Fruit fly (Drosophila melanogaster) S2 (cell line): Measurements from ENCODE around the gene CG10208.

ENCODE experiments used
- CG8478 ChIP-seq: fragments of >200 bp; optimal IDR thresholded peaks from 2 replicates; lab custom pipeline; 2018
- CTCF ChIP-seq, 2 experiments: fragments of >200 bp; optimal IDR thresholded peaks; 2 replicates each; lab custom pipeline; 2018

Gene CG10208

dm6 chr3R:23773610-23774364, at the start of gene CG10208:
Gene CG10208, minus strand, starts transcription at chr3R:23774127.
- TF ChIP-seq CTCF (optimal IDR thresholded peaks at IDR 0.05; lab: Kevin White, UChicago) (no peak), CG8478 (lab: Kevin White, UChicago) (no peak)

dm6 chr3R:23823678-23824077, 49.8 kb upstream of the CG10208 start:
- TF ChIP-seq CTCF (optimal IDR thresholded peaks at IDR 0.05; lab: Kevin White, UChicago) (no peak), CG8478 (lab: Kevin White, UChicago) (no peak)

DNA sequence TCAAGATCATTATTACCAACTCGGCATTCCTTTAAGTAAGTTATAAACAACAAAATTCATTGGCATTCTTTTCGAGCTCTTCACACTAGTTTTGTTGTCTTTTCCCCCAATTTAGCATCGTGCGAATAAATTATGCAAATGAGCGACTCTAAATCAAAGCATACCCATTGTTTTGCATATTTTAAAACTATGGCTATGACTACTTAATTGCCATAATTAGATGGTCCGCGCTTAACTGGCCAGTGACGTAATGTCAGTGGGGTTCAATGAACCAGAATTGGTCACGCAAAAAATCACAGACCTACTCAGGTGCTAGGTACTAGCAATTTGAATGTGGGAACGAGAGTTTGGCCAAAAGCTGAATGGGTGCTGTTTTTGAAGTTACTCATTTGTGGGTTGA, 49.0 kb upstream of the CG10208 start:
- no peak for TF ChIP-seq CG8478 (lab: Kevin White, UChicago)
- TF ChIP-seq CTCF (optimal IDR thresholded peaks at IDR 0.05; lab: Kevin White, UChicago), result no peak

DNA sequence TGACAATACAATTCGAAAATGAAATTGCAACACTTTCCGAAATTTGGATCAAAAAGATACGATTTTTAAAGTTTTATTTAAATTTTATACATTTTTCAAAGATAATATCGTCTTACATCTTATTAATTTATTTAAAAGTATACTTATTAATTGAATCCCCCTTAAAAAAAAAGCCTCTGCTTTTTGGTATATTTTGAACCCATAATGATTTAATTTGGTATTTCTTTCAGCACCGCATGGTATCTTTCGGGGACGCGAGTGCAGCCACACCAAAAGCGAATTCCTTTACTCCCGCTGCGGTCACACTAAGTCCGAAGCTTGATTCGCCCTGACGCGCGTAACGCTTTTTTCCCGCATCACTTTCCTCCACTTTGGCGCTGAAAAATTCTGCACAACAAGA, 46.4 kb upstream of the CG10208 start:
- TF ChIP-seq CTCF (optimal IDR thresholded peaks at IDR 0.05; lab: Kevin White, UChicago), result no peak
- no peak for TF ChIP-seq CG8478 (lab: Kevin White, UChicago)

dm6 chr3R:23818879-23819408, 45.0 kb upstream of the CG10208 start, which contains the start of the genes CG33111 and eIF4G2:
Gene CG33111, minus strand, starts transcription at chr3R:23819237.
Gene eIF4G2, minus strand, starts transcription at chr3R:23819237.
- TF ChIP-seq CTCF (optimal IDR thresholded peaks at IDR 0.05; lab: Kevin White, UChicago) (peak; percentile 73 to 75), CG8478 (lab: Kevin White, UChicago) (no peak)

- no peak for TF ChIP-seq CTCF (optimal IDR thresholded peaks at IDR 0.05; lab: Kevin White, UChicago)
- no peak for TF ChIP-seq CG8478 (lab: Kevin White, UChicago)
These were observed 43.8 kb upstream of the CG10208 start for dm6 chr3R:23817566-23818202.

DNA sequence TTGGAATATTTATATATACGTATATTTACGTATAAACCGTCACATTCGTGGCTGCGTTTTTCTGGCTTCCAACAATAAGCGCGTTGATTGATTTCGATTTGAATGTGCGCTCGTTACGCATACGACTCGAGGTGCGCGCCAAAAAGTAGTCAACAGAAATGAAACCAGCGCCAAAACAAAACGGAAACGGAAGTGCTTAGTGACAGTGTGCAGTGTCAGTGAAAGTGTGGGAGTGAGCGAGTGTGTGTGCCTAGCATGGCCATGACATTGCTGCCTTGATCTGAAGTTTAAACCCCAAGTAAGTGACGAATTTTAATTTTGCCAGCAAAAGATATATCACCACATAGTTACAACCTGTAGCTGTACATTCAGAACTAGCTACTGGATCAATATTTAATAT, 29.7 kb upstream of the CG10208 start, which contains the start of gene CG34355:
CG34355 (plus strand) TSS at position 192 of the 400 bp plus-strand sequence.
- TF ChIP-seq CG8478 (lab: Kevin White, UChicago) (no peak), CTCF (optimal IDR thresholded peaks at IDR 0.05; lab: Kevin White, UChicago) (no peak)

- no peak for TF ChIP-seq CTCF (optimal IDR thresholded peaks at IDR 0.05; lab: Kevin White, UChicago)
- no peak for TF ChIP-seq CG8478 (lab: Kevin White, UChicago)
These were observed 17.6 kb upstream of the CG10208 start for dm6 chr3R:23791491-23791890.

DNA sequence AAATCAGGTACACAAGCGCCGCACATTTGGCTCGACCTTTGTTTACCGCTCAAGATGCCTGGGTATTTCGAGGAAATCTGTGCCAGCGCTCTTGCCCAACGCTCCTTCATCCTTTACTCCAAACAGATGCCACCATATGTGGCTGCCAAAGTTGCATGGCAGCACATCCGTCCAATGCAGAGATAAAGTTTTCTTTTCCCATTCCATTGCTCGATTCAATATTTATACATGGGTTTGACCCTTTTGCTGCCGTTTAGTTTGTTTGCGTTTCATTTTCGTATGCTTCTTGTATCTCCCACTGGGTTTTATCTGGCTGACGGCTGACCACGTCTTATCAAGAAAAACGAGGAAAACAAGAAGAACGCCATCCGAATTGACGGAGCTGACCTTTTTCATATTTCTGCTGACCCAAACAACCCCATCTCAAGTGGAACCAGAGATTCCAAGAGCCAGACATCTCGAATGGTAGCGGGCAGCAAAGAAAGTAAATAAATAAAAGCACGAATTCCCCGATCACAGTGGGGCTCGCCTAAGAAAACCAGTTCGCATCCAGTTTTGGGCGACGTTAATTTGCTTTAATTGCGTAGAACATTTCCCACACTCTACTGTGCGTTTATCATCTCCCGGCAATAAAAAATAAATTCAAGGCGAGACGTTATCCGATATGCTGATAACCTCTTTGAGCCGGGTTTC, 16.7 kb upstream of the CG10208 start:
- TF ChIP-seq CTCF (optimal IDR thresholded peaks at IDR 0.05; lab: Kevin White, UChicago), result no peak
- no peak for TF ChIP-seq CG8478 (lab: Kevin White, UChicago)

DNA sequence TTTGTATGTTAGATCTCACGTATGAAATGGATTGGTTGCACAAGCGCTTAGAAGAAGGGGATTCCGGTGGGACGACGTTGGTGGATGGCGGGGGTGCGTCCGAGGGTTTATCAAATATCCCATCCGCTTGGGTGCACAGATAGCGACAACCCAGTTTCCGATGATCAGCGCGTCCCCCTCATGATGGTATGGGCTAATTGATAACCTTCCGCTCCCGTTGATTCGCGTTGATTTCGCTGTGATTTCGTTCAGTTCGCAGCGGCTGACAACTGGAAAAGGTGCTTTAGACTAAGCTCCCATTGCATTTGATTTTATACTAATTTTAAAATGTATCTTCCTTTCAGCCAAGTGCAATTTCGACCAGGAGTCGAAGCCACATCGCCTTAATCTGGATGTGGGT, 15.7 kb upstream of the CG10208 start:
- no peak for TF ChIP-seq CTCF (optimal IDR thresholded peaks at IDR 0.05; lab: Kevin White, UChicago)
- no peak for TF ChIP-seq CG8478 (lab: Kevin White, UChicago)

dm6 chr3R:23788406-23789021, 14.6 kb upstream of the CG10208 start:
- TF ChIP-seq CTCF (optimal IDR thresholded peaks at IDR 0.05; lab: Kevin White, UChicago) (no peak), CG8478 (lab: Kevin White, UChicago) (no peak)

DNA sequence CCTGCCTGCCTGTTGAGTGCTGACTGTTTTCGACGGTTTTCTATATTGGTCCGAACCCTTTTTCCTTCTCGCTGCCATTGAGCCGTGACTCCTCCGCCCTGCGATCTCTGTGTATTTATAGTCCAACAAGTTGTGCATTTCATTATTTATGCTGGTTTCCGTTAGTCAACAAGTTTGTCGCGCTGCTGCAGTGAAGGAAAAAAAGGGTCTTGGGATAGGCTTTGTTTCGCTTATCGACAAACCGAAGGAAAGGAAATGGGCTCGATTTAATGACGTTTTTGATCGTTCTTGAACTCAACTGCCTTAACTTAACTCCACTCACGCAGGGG, 13.7 kb upstream of the CG10208 start:
- TF ChIP-seq CG8478 (lab: Kevin White, UChicago), result no peak
- no peak for TF ChIP-seq CTCF (optimal IDR thresholded peaks at IDR 0.05; lab: Kevin White, UChicago)

DNA sequence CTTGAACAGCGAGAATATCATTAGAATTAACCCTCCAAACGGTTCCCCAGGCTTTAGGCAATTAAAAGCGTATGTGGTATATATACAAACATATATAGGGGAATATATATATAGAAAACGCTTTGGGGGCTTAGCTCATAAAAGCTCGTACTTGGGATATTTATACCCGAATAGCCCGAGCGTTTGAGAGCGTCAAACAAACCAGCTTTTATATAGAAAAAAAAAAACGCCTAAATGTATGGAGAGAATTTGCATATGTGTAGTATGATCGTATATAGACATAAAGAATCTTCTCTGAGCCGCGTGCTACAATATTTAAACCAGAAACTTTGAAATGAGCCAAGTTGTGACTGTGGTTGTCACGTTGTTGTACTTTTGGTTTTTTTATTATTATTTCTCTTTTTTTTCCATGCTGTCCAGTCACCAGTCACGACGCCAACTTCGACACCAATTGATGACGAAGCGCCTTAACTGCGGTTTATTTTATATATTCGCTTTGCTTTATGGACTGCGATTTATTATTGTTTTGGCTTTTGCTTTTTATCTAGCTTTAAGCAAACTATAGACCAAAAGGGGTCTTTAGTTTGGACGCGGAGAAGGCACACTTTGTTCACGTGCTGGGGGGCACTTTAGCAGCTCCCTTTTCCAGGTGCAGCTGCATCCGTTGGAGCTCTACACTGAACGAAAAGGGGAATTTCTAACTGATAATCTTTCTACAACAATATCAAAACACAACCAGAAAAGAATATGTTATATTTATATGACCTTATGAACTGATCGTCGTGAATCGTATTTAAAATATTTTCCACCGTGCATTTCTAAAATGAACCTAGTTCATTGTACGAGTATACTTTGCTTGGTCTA, 13.1 kb upstream of the CG10208 start:
- TF ChIP-seq CG8478 (lab: Kevin White, UChicago) (no peak), CTCF (optimal IDR thresholded peaks at IDR 0.05; lab: Kevin White, UChicago) (no peak)
